Worm (Caenorhabditis elegans) whole organism, young adult: Measurements from ENCODE around the gene ZK355.3.

ENCODE experiments used
- F23B12.7 ChIP-seq: sonication (generic microtip); optimal IDR thresholded peaks from 2 replicates; lab custom pipeline; 2017; ENCODE audit warnings: missing genetic modification characterization, mild to moderate bottlenecking, missing compliant biosample characterization, antibody characterized with exemption, moderate library complexity; ENCODE audit not compliant: insufficient read depth
- athp-1 ChIP-seq: sonication (generic microtip); optimal IDR thresholded peaks from 2 replicates; lab custom pipeline; 2017; ENCODE audit warnings: mild to moderate bottlenecking, missing genetic modification characterization, missing compliant biosample characterization
- attf-6 ChIP-seq: fragments of 200-800 bp; sonication (Bioruptor generic); IDR thresholded peaks from 2 replicates; pipeline ENCODE4 v1.3.6; 2022; ENCODE audit warnings: missing genetic modification reagents, missing genetic modification characterization, missing compliant biosample characterization
- ceh-91 ChIP-seq: fragments of 200-800 bp; sonication (Bioruptor generic); IDR thresholded peaks from 2 replicates; pipeline ENCODE4 v1.3.6; 2022; ENCODE audit warnings: missing genetic modification reagents, missing genetic modification characterization, missing compliant biosample characterization
- dox-1 ChIP-seq: fragments of 200-800 bp; sonication (Bioruptor generic); IDR thresholded peaks from 2 replicates; pipeline ENCODE4 v1.3.6; 2022; ENCODE audit warnings: missing genetic modification reagents, missing genetic modification characterization, missing compliant biosample characterization
- him-1 ChIP-seq: sonication (generic microtip); optimal IDR thresholded peaks from 2 replicates; lab custom pipeline; 2016; ENCODE audit warnings: missing genotype, missing genetic modification reagents, missing genetic modification characterization, missing compliant biosample characterization
- lag-1 ChIP-seq: fragments of 200-800 bp; sonication (Bioruptor generic); IDR thresholded peaks from 2 replicates; pipeline ENCODE4 v1.3.6; 2022; ENCODE audit warnings: missing genetic modification reagents, missing genetic modification characterization, missing compliant biosample characterization
- nfya-1 ChIP-seq: sonication (generic microtip); optimal IDR thresholded peaks from 2 replicates; lab custom pipeline; 2017; ENCODE audit warnings: antibody characterized with exemption, missing compliant biosample characterization, missing genetic modification characterization, borderline replicate concordance; ENCODE audit not compliant: insufficient read depth

- TF ChIP-seq him-1 (peak; percentile 34), attf-6 (GFP tag; lab: Robert Waterston, UW) (no peak), lag-1 (GFP tag; lab: Robert Waterston, UW) (no peak), dox-1 (GFP tag; lab: Robert Waterston, UW) (peak; percentile 71), athp-1 (tag; lab: Kevin White, UChicago) (peak; percentile 86), nfya-1 (tag; lab: Kevin White, UChicago) (no peak), F23B12.7 (no peak), ceh-91 (GFP tag; lab: Robert Waterston, UW) (peak; percentile 84)
Measured at ce11 chrII:2920817-2921458, 6.5 kb downstream of the ZK355.3 start.
